Worm (Caenorhabditis elegans) whole organism, early embryonic: ENCODE results near the gene cal-7.

Experiments used
- B0310.2 ChIP-seq: sonication (generic microtip); optimal IDR thresholded peaks from 2 replicates; lab custom pipeline; 2016; ENCODE audit warnings: mild to moderate bottlenecking, missing genetic modification characterization, missing compliant biosample characterization
- F13C5.2 ChIP-seq: sonication (generic microtip); optimal IDR thresholded peaks from 2 replicates; lab custom pipeline; 2017; ENCODE audit warnings: mild to moderate bottlenecking, missing genetic modification characterization, inconsistent platforms, missing compliant biosample characterization
- aly-1 ChIP-seq: sonication (generic microtip); optimal IDR thresholded peaks from 2 replicates; lab custom pipeline; 2016; ENCODE audit warnings: missing genetic modification characterization, missing compliant biosample characterization
- ama-1 ChIP-seq: fragments of 150-350 bp; optimal IDR thresholded peaks from 2 replicates; lab custom pipeline; 2014
- ceh-13 ChIP-seq: fragments of 200-800 bp; sonication (Bioruptor generic); optimal IDR thresholded peaks from 2 replicates; lab custom pipeline; 2018; ENCODE audit warnings: mild to moderate bottlenecking, missing genetic modification characterization, missing compliant biosample characterization
- ceh-36 ChIP-seq: sonication (generic microtip); optimal IDR thresholded peaks from 2 replicates; lab custom pipeline; 2016; ENCODE audit warnings: missing genetic modification characterization, inconsistent platforms, missing compliant biosample characterization
- ets-7 ChIP-seq: sonication (generic microtip); optimal IDR thresholded peaks from 2 replicates; lab custom pipeline; 2016; ENCODE audit warnings: missing genotype, missing genetic modification characterization, missing compliant biosample characterization
- flt-1 ChIP-seq: fragments of 200-800 bp; sonication (Bioruptor generic); IDR thresholded peaks from 2 replicates; pipeline ENCODE4 v1.3.6; 2022; ENCODE audit warnings: missing genetic modification characterization, missing compliant biosample characterization
- hmbx-1 ChIP-seq: sonication (generic microtip); optimal IDR thresholded peaks from 2 replicates; lab custom pipeline; 2016; ENCODE audit warnings: mild to moderate bottlenecking, missing genetic modification characterization, missing compliant biosample characterization
- hmg-4 ChIP-seq: fragments of 200-800 bp; sonication (Bioruptor generic); optimal IDR thresholded peaks from 2 replicates; lab custom pipeline; 2018; ENCODE audit warnings: mild to moderate bottlenecking, missing genetic modification characterization, missing compliant biosample characterization
- hnd-1 ChIP-seq: sonication (generic microtip); optimal IDR thresholded peaks from 2 replicates; lab custom pipeline; 2016; ENCODE audit warnings: missing genetic modification characterization, missing compliant biosample characterization
- pes-1 ChIP-seq: fragments of 200-800 bp; sonication (Bioruptor generic); IDR thresholded peaks from 2 replicates; pipeline ENCODE4 v1.3.6; 2022; ENCODE audit warnings: missing genetic modification reagents, missing genetic modification characterization, missing compliant biosample characterization
- scrt-1 ChIP-seq: fragments of 200-800 bp; sonication (Bioruptor generic); IDR thresholded peaks from 2 replicates; pipeline ENCODE4 v1.3.6; 2022; ENCODE audit warnings: missing genetic modification characterization, missing compliant biosample characterization
- sea-1 ChIP-seq: fragments of 200-800 bp; sonication (Bioruptor generic); conservative IDR thresholded peaks from 2 replicates; pipeline ENCODE4 v1.3.6; 2022; ENCODE audit warnings: missing genetic modification characterization, missing compliant biosample characterization
- tbx-11 ChIP-seq: fragments of 200-800 bp; sonication (Bioruptor generic); IDR thresholded peaks from 2 replicates; pipeline ENCODE4 v1.3.6; 2022; ENCODE audit warnings: missing genetic modification characterization, missing compliant biosample characterization
- tbx-37 ChIP-seq: fragments of 200-800 bp; sonication (Bioruptor generic); conservative IDR thresholded peaks from 2 replicates; pipeline ENCODE4 v1.3.6; 2022; ENCODE audit warnings: missing genetic modification reagents, missing genetic modification characterization, missing compliant biosample characterization
- tra-4 ChIP-seq: sonication (generic microtip); optimal IDR thresholded peaks from 2 replicates; lab custom pipeline; 2017; ENCODE audit warnings: missing genetic modification characterization, missing compliant biosample characterization

Gene cal-7

DNA sequence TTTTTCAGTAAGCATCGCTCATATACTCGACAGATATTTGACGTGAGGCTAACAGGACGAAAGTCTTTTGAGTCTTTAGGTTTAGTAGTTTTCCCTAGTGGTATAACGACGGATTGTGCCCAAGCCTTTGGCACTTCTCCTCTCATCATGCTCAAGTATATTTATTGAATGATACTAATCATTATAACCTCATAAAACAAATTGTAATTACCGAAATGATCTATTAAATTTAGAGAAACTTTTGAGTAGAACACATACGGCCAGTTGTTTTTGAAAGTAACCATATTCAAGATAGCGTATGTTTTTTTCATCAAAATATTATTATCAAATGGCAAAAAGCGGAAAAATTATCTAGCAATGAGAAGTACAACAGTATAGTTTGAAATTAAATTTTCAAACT, 37.4 kb downstream of the cal-7 start:
- TF ChIP-seq tra-4 (tag; lab: Kevin White, UChicago) (no peak), ets-7 (tag; lab: Kevin White, UChicago) (no peak), hnd-1 (tag; lab: Kevin White, UChicago) (no peak), tbx-37 (GFP tag; lab: Robert Waterston, UW) (no peak), ama-1 (lab: Kevin White, UChicago) (no peak), hmg-4 (GFP tag; lab: Kevin White, UChicago) (no peak)

DNA sequence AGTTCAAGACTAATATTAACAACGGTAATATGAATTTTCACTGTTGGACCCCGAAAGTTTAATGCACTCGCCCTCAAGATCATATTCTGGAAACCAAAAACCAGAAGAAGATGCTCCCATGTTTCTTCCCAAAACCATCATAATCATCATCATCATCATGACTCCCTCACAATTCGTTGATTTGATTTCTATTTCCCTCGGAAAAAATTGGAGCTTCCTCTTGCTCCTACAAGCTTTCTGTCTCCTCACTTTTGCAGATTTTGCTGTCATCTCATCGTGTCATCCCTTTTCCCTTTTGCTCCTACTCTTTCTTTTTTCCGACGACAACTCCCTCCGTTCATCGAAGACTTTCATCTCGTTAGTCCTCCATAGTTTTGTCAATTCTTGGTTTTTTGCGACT, 38.1 kb downstream of the cal-7 start, which contains the start of gene F46B6.2:
Gene F46B6.2 (plus strand): TSS at position 316 of the 400 bp plus-strand sequence.
- TF ChIP-seq F13C5.2 (tag; lab: Kevin White, UChicago) (no peak), tbx-37 (GFP tag; lab: Robert Waterston, UW) (no peak), aly-1 (tag; lab: Kevin White, UChicago) (no peak), ets-7 (tag; lab: Kevin White, UChicago) (no peak), ceh-36 (tag; lab: Kevin White, UChicago) (no peak), B0310.2 (tag; lab: Kevin White, UChicago) (no peak), flt-1 (GFP tag; lab: Robert Waterston, UW) (no peak), pes-1 (GFP tag; lab: Robert Waterston, UW) (no peak), ceh-13 (GFP tag; lab: Kevin White, UChicago) (no peak), ama-1 (lab: Kevin White, UChicago) (no peak), scrt-1 (no peak), hmbx-1 (tag; lab: Kevin White, UChicago) (no peak), hnd-1 (tag; lab: Kevin White, UChicago) (no peak), hmg-4 (GFP tag; lab: Kevin White, UChicago) (no peak), tbx-11 (GFP tag; lab: Robert Waterston, UW) (no peak), tra-4 (tag; lab: Kevin White, UChicago) (no peak), sea-1 (GFP tag; lab: Robert Waterston, UW) (no peak)

DNA sequence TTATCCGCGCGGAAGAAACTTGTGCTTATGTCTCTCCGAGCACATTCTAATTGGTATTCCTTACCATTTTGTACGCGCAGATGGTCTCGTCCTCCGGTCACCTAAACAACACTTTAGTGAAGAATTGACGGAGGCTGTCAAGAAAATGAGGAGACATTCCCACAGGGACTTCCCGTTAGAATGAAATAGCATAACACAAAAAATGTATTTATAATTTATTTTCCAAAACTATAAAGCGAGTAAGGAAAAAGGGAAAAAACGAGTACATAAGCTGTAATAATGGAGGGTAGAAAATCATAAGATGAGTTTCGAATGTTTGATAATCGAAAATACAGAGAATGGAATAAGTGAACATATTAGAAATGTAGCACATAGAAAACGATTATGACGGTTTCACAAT, 41.8 kb downstream of the cal-7 start, which contains the start of gene F46B6.12:
Gene F46B6.12 (minus strand): TSS at position 101 of the 400 bp plus-strand sequence.
- TF ChIP-seq tbx-37 (GFP tag; lab: Robert Waterston, UW): no peak
- no peak for TF ChIP-seq scrt-1
- TF ChIP-seq tra-4 (tag; lab: Kevin White, UChicago): no peak
- no peak for TF ChIP-seq F13C5.2 (tag; lab: Kevin White, UChicago)
- no peak for TF ChIP-seq ama-1 (lab: Kevin White, UChicago)
- no peak for TF ChIP-seq ceh-13 (GFP tag; lab: Kevin White, UChicago)
- no peak for TF ChIP-seq hnd-1 (tag; lab: Kevin White, UChicago)
- TF ChIP-seq sea-1 (GFP tag; lab: Robert Waterston, UW): no peak
- no peak for TF ChIP-seq tbx-11 (GFP tag; lab: Robert Waterston, UW)
- no peak for TF ChIP-seq aly-1 (tag; lab: Kevin White, UChicago)
- no peak for TF ChIP-seq B0310.2 (tag; lab: Kevin White, UChicago)
- TF ChIP-seq ceh-36 (tag; lab: Kevin White, UChicago): no peak
- TF ChIP-seq hmbx-1 (tag; lab: Kevin White, UChicago): no peak
- no peak for TF ChIP-seq pes-1 (GFP tag; lab: Robert Waterston, UW)

ce11 chrV:9777645-9778044, 43.7 kb downstream of the cal-7 start, which contains the start of gene smg-4:
smg-4 (minus strand) TSS chrV:9777745.
- TF ChIP-seq B0310.2 (tag; lab: Kevin White, UChicago) (no peak), tbx-37 (GFP tag; lab: Robert Waterston, UW) (no peak), hmbx-1 (tag; lab: Kevin White, UChicago) (no peak), tbx-11 (GFP tag; lab: Robert Waterston, UW) (no peak), aly-1 (tag; lab: Kevin White, UChicago) (no peak), hmg-4 (GFP tag; lab: Kevin White, UChicago) (no peak), ceh-13 (GFP tag; lab: Kevin White, UChicago) (no peak), ama-1 (lab: Kevin White, UChicago) (no peak), hnd-1 (tag; lab: Kevin White, UChicago) (no peak), sea-1 (GFP tag; lab: Robert Waterston, UW) (no peak), flt-1 (GFP tag; lab: Robert Waterston, UW) (no peak), ceh-36 (tag; lab: Kevin White, UChicago) (no peak), tra-4 (tag; lab: Kevin White, UChicago) (no peak)

- no peak for TF ChIP-seq B0310.2 (tag; lab: Kevin White, UChicago)
- TF ChIP-seq sea-1 (GFP tag; lab: Robert Waterston, UW): no peak
- TF ChIP-seq tbx-37 (GFP tag; lab: Robert Waterston, UW): no peak
- TF ChIP-seq hmbx-1 (tag; lab: Kevin White, UChicago): no peak
- no peak for TF ChIP-seq ets-7 (tag; lab: Kevin White, UChicago)
- TF ChIP-seq aly-1 (tag; lab: Kevin White, UChicago): no peak
- TF ChIP-seq pes-1 (GFP tag; lab: Robert Waterston, UW): no peak
- no peak for TF ChIP-seq hmg-4 (GFP tag; lab: Kevin White, UChicago)
- TF ChIP-seq hnd-1 (tag; lab: Kevin White, UChicago): no peak
- no peak for TF ChIP-seq tra-4 (tag; lab: Kevin White, UChicago)
- TF ChIP-seq tbx-11 (GFP tag; lab: Robert Waterston, UW): no peak
- no peak for TF ChIP-seq scrt-1
- no peak for TF ChIP-seq ceh-36 (tag; lab: Kevin White, UChicago)
- TF ChIP-seq ceh-13 (GFP tag; lab: Kevin White, UChicago): no peak
- no peak for TF ChIP-seq flt-1 (GFP tag; lab: Robert Waterston, UW)
- TF ChIP-seq ama-1 (lab: Kevin White, UChicago): no peak
- no peak for TF ChIP-seq F13C5.2 (tag; lab: Kevin White, UChicago)
These were observed 45.5 kb downstream of the cal-7 start, which contains the start of gene F46B6.4 for ce11 chrV:9779418-9779817. F46B6.4 (minus strand) TSS chrV:9779518.

ce11 chrV:9782045-9782444, 48.1 kb downstream of the cal-7 start:
- TF ChIP-seq ets-7 (tag; lab: Kevin White, UChicago) (no peak), pes-1 (GFP tag; lab: Robert Waterston, UW) (no peak), sea-1 (GFP tag; lab: Robert Waterston, UW) (no peak), ama-1 (lab: Kevin White, UChicago) (no peak), tbx-37 (GFP tag; lab: Robert Waterston, UW) (no peak), ceh-36 (tag; lab: Kevin White, UChicago) (no peak), B0310.2 (tag; lab: Kevin White, UChicago) (no peak), F13C5.2 (tag; lab: Kevin White, UChicago) (no peak), tbx-11 (GFP tag; lab: Robert Waterston, UW) (no peak), hmg-4 (GFP tag; lab: Kevin White, UChicago) (no peak), flt-1 (GFP tag; lab: Robert Waterston, UW) (no peak), aly-1 (tag; lab: Kevin White, UChicago) (no peak), scrt-1 (no peak), tra-4 (tag; lab: Kevin White, UChicago) (no peak)
